Worm (Caenorhabditis elegans) whole organism, mixed stage, embryonic: ENCODE results near the gene Y116A8C.467.

Source experiments
- M03D4.4 ChIP-seq: sonication (generic microtip); optimal IDR thresholded peaks from 2 replicates; lab custom pipeline; 2017; ENCODE audit warnings: mild to moderate bottlenecking, missing genetic modification characterization, missing compliant biosample characterization
- bed-3 ChIP-seq: fragments of 200-800 bp; sonication (Bioruptor generic); optimal IDR thresholded peaks from 3 replicates; lab custom pipeline; 2018; ENCODE audit warnings: mild to moderate bottlenecking, missing genetic modification characterization, moderate library complexity, missing compliant biosample characterization
- blmp-1 ChIP-seq: fragments of 150-350 bp; optimal IDR thresholded peaks from 2 replicates; lab custom pipeline; 2014; ENCODE audit warnings: missing biosample characterization, missing genetic modification characterization
- ceh-39 ChIP-seq: fragments of 150-350 bp; optimal IDR thresholded peaks from 2 replicates; lab custom pipeline; 2014; ENCODE audit warnings: missing biosample characterization, missing genetic modification characterization
- ceh-43 ChIP-seq: fragments of 200-800 bp; sonication (Bioruptor generic); optimal IDR thresholded peaks from 2 replicates; lab custom pipeline; 2018; ENCODE audit warnings: mild to moderate bottlenecking, missing genetic modification characterization, moderate library complexity, missing compliant biosample characterization
- ceh-83 ChIP-seq: fragments of 200-800 bp; sonication (Bioruptor generic); optimal IDR thresholded peaks from 2 replicates; lab custom pipeline; 2018; ENCODE audit warnings: mild to moderate bottlenecking, missing genetic modification characterization, missing compliant biosample characterization
- ces-1 ChIP-seq: fragments of 150-350 bp; optimal IDR thresholded peaks from 2 replicates; lab custom pipeline; 2014; ENCODE audit warnings: missing biosample characterization, missing genetic modification reagents, missing genetic modification characterization
- cnd-1 ChIP-seq: fragments of 200-800 bp; sonication (Bioruptor generic); optimal IDR thresholded peaks from 2 replicates; lab custom pipeline; 2018; ENCODE audit warnings: mild to moderate bottlenecking, missing genetic modification characterization, missing compliant biosample characterization
- drap-1 ChIP-seq: fragments of 200-800 bp; sonication (Bioruptor generic); optimal IDR thresholded peaks from 3 replicates; lab custom pipeline; 2018; ENCODE audit warnings: mild to moderate bottlenecking, missing genetic modification characterization, missing compliant biosample characterization
- elt-1 ChIP-seq: sonication (generic microtip); optimal IDR thresholded peaks from 2 replicates; lab custom pipeline; 2017; ENCODE audit warnings: missing genetic modification characterization, mild to moderate bottlenecking, missing compliant biosample characterization, antibody characterized with exemption, moderate library complexity, borderline replicate concordance; ENCODE audit not compliant: insufficient read depth
- elt-3 ChIP-seq: fragments of 150-350 bp; optimal IDR thresholded peaks from 2 replicates; lab custom pipeline; 2014; ENCODE audit warnings: missing biosample characterization, missing genetic modification characterization
- flh-1 ChIP-seq: fragments of 200-800 bp; sonication (Bioruptor generic); optimal IDR thresholded peaks from 2 replicates; lab custom pipeline; 2018; ENCODE audit warnings: mild to moderate bottlenecking, missing genetic modification characterization, moderate library complexity, missing compliant biosample characterization
- ham-2 ChIP-seq: fragments of 200-800 bp; sonication (Bioruptor generic); optimal IDR thresholded peaks from 2 replicates; lab custom pipeline; 2018; ENCODE audit warnings: mild to moderate bottlenecking, missing genetic modification characterization, missing compliant biosample characterization
- lin-13 ChIP-seq: fragments of 150-350 bp; optimal IDR thresholded peaks from 2 replicates; lab custom pipeline; 2014; ENCODE audit warnings: missing biosample characterization, missing genetic modification characterization
- lin-32 ChIP-seq: fragments of 200-800 bp; sonication (Bioruptor generic); optimal IDR thresholded peaks from 2 replicates; lab custom pipeline; 2018; ENCODE audit warnings: mild to moderate bottlenecking, missing genetic modification characterization, missing compliant biosample characterization
- lsy-2 ChIP-seq: fragments of 150-350 bp; optimal IDR thresholded peaks from 2 replicates; lab custom pipeline; 2014; ENCODE audit warnings: missing biosample characterization, missing genetic modification characterization
- mab-5 ChIP-seq: fragments of 150-350 bp; optimal IDR thresholded peaks from 2 replicates; lab custom pipeline; 2014; ENCODE audit warnings: missing biosample characterization, missing genetic modification characterization
- mep-1 ChIP-seq: fragments of 150-350 bp; optimal IDR thresholded peaks from 2 replicates; lab custom pipeline; 2017; ENCODE audit warnings: missing biosample characterization, missing genetic modification reagents, missing genetic modification characterization, inconsistent platforms
- mls-2 ChIP-seq: sonication (generic microtip); optimal IDR thresholded peaks from 2 replicates; lab custom pipeline; 2016; ENCODE audit warnings: mild to moderate bottlenecking, missing genetic modification characterization, moderate library complexity, missing compliant biosample characterization
- nhr-12 ChIP-seq: fragments of 150-350 bp; optimal IDR thresholded peaks from 2 replicates; lab custom pipeline; 2014; ENCODE audit warnings: missing biosample characterization, missing genetic modification characterization
- nhr-2 ChIP-seq: fragments of 150-350 bp; optimal IDR thresholded peaks from 2 replicates; lab custom pipeline; 2014; ENCODE audit warnings: missing biosample characterization, missing genetic modification characterization
- nhr-237 ChIP-seq: fragments of 150-350 bp; optimal IDR thresholded peaks from 2 replicates; lab custom pipeline; 2014; ENCODE audit warnings: missing biosample characterization, missing genetic modification characterization
- nhr-28 ChIP-seq: fragments of 150-350 bp; optimal IDR thresholded peaks from 2 replicates; lab custom pipeline; 2014; ENCODE audit warnings: missing biosample characterization, missing genetic modification characterization
- nhr-76 ChIP-seq: sonication (generic microtip); optimal IDR thresholded peaks from 2 replicates; lab custom pipeline; 2017; ENCODE audit warnings: missing biosample characterization, missing genetic modification characterization
- pha-4 ChIP-seq: fragments of 150-350 bp; optimal IDR thresholded peaks from 2 replicates; lab custom pipeline; 2018; ENCODE audit warnings: missing biosample characterization, missing genetic modification reagents, missing genetic modification characterization
- sem-2 ChIP-seq: fragments of 200-800 bp; sonication (Bioruptor generic); optimal IDR thresholded peaks from 2 replicates; lab custom pipeline; 2018; ENCODE audit warnings: mild to moderate bottlenecking, missing genetic modification characterization, missing compliant biosample characterization
- snpc-4 ChIP-seq: fragments of 150-350 bp; optimal IDR thresholded peaks from 2 replicates; lab custom pipeline; 2014; ENCODE audit warnings: missing biosample characterization, missing genetic modification characterization
- sptf-1 ChIP-seq: sonication (generic microtip); optimal IDR thresholded peaks from 2 replicates; lab custom pipeline; 2017; ENCODE audit warnings: mild to moderate bottlenecking, missing genetic modification characterization, moderate library complexity, missing compliant biosample characterization
- tbx-8 ChIP-seq: fragments of 200-800 bp; sonication (Bioruptor generic); optimal IDR thresholded peaks from 2 replicates; lab custom pipeline; 2018; ENCODE audit warnings: mild to moderate bottlenecking, missing genetic modification characterization, moderate library complexity, missing compliant biosample characterization
- unc-120 ChIP-seq: sonication (generic microtip); optimal IDR thresholded peaks from 2 replicates; lab custom pipeline; 2017; ENCODE audit warnings: missing genetic modification characterization, missing compliant biosample characterization; ENCODE audit not compliant: poor library complexity, severe bottlenecking
- unc-39 ChIP-seq: fragments of 150-350 bp; optimal IDR thresholded peaks from 2 replicates; lab custom pipeline; 2014; ENCODE audit warnings: missing biosample characterization, missing genetic modification characterization
- unc-62 ChIP-seq: fragments of 150-350 bp; optimal IDR thresholded peaks from 2 replicates; lab custom pipeline; 2014; ENCODE audit warnings: missing biosample characterization, missing genetic modification reagents, missing genetic modification characterization
- zip-8 ChIP-seq: fragments of 150-350 bp; optimal IDR thresholded peaks from 2 replicates; lab custom pipeline; 2014; ENCODE audit warnings: missing biosample characterization, missing genetic modification characterization
- ztf-11 ChIP-seq: fragments of 150-350 bp; optimal IDR thresholded peaks from 2 replicates; lab custom pipeline; 2014; ENCODE audit warnings: missing biosample characterization, missing genetic modification characterization

Gene Y116A8C.467

DNA sequence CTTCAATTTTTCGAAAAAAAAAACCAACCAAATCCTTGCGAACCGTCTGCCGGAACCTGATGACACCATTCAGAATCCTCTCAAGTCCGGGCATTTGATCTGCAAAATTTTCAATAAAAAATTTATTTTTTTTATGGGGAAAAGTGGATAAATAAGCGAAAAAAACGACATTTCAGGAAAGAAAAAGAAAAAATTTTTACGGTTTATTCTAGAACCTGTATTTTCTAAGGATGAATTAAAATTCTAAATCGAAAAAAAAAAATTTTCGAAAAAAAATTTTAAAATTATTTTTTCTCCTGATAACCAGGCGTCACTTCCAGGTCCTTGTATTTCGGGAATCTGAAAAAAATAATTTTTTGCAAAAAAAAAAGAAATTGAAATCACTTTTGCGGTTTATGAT, 36.5 kb upstream of the Y116A8C.467 start, which contains the start of gene bca-2:
Gene bca-2 (minus strand): TSS at position 101 of the 400 bp plus-strand sequence.
- TF ChIP-seq nhr-2 (tag; lab: Kevin White, UChicago) (no peak), nhr-237 (no peak)

DNA sequence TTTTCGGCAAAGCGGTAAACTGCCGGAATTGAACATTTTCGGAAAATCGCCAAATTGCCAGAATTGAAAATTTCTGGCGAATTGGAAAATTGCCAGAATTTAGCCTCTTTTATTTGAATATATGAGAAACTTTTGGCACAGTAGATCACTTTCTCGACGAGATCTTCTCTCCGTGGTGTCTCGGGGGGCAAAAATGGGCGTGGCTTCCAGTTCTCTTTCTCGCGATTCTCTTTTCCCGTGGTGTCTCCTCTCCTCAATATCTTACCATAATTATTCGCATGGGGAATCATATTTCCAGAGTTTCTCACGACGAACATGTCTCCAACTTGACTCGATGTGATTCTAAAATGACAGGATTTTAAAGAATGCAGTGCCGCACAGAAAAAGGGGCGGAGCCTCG, 35.5 kb upstream of the Y116A8C.467 start:
- TF ChIP-seq sptf-1 (tag; lab: Kevin White, UChicago) (peak; percentile 18), elt-1 (no peak), ces-1 (GFP tag; lab: Kevin White, UChicago) (no peak), elt-3 (tag; lab: Kevin White, UChicago) (no peak), cnd-1 (tag; lab: Kevin White, UChicago) (peak; percentile 30)

DNA sequence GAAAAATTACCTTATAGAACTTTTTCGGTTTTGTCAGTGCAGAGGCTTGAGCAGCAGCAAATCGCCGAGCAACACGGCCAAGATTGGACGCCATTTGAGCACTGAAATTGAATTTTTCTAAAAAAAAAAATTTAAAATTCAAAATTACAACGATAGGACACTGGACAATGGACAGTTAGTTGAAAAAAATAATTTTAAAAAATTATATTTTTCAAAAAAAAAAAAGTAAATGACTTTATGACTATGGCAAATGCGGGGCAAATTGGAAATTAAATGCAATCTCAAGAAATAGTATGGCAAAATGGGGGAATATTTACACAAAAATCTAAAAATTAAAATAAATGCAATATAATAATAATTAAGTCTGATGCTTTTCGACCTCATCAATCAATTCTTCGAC, 32.6 kb upstream of the Y116A8C.467 start, which contains the start of gene Y116A8C.27:
Gene Y116A8C.27 (minus strand): TSS at position 101 of the 400 bp plus-strand sequence.
- no peak for TF ChIP-seq ceh-43 (GFP tag; lab: Kevin White, UChicago)
- no peak for TF ChIP-seq ceh-83 (GFP tag; lab: Kevin White, UChicago)
- TF ChIP-seq sptf-1 (tag; lab: Kevin White, UChicago): no peak
- TF ChIP-seq blmp-1 (tag; lab: Kevin White, UChicago): no peak
- TF ChIP-seq ztf-11 (tag; lab: Kevin White, UChicago): no peak
- no peak for TF ChIP-seq cnd-1 (tag; lab: Kevin White, UChicago)
- no peak for TF ChIP-seq flh-1 (GFP tag; lab: Kevin White, UChicago)
- no peak for TF ChIP-seq unc-39 (tag; lab: Kevin White, UChicago)
- no peak for TF ChIP-seq elt-3 (tag; lab: Kevin White, UChicago)
- no peak for TF ChIP-seq lsy-2 (tag; lab: Kevin White, UChicago)
- TF ChIP-seq bed-3: no peak
- TF ChIP-seq nhr-28 (tag; lab: Kevin White, UChicago): no peak
- no peak for TF ChIP-seq nhr-2 (tag; lab: Kevin White, UChicago)
- TF ChIP-seq tbx-8 (GFP tag; lab: Kevin White, UChicago): no peak
- no peak for TF ChIP-seq ceh-39 (tag; lab: Kevin White, UChicago)
- TF ChIP-seq drap-1: no peak
- TF ChIP-seq elt-1: no peak

DNA sequence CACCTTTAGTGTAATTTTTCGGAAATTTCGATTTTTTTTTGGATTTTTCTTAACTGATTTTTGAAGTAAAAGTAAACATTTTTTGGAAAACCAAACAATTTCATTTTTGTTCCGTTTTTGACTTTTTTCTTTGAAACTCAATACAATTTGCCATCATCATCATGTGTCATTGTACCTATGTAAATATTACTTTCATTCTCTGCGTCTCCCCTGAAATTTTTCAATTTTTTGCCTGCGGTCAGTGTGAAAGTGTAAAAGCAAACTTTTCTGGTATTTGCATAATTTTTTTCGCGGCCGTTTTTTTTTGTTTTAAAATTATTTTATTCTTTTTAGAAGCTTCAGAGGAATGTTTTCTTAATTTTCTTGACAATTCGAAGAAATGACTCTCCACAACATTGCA, 30.1 kb upstream of the Y116A8C.467 start, which contains the start of gene Y116A8C.29:
Gene Y116A8C.29 (plus strand): TSS at position 328 of the 400 bp plus-strand sequence.
- no peak for TF ChIP-seq pha-4 (tag; lab: Kevin White, UChicago)
- TF ChIP-seq zip-8 (tag; lab: Kevin White, UChicago): no peak
- TF ChIP-seq tbx-8 (GFP tag; lab: Kevin White, UChicago): no peak
- TF ChIP-seq ces-1 (GFP tag; lab: Kevin White, UChicago): no peak
- TF ChIP-seq unc-62 (GFP tag; lab: Kevin White, UChicago): no peak
- TF ChIP-seq ztf-11 (tag; lab: Kevin White, UChicago): no peak
- TF ChIP-seq sptf-1 (tag; lab: Kevin White, UChicago): no peak
- TF ChIP-seq ceh-39 (tag; lab: Kevin White, UChicago): no peak
- no peak for TF ChIP-seq mls-2 (tag; lab: Kevin White, UChicago)
- TF ChIP-seq unc-120 (tag; lab: Kevin White, UChicago): no peak
- no peak for TF ChIP-seq mep-1
- TF ChIP-seq lsy-2 (tag; lab: Kevin White, UChicago): no peak

DNA sequence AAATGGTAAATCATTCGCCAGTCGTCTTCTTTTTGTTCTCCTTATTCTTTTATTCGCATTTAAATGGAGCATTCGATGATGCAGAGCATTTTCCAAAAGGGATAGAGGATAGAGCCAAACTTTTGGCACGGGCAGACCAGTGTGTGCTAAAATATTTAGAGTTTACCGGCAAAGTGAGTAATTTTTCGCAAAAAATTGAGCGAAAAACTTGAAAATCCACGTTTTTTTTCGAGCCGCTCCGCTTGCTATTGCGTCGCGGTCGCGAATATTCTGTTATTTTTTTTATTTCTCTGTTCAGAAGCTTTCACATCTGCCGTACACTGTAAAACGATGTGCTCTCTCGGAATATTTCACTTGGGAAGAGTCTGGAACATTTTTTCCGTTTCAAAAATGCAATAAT, 25.2 kb upstream of the Y116A8C.467 start, which contains the start of gene Y116A8C.43:
Gene Y116A8C.43 (plus strand): TSS at position 3 of the 400 bp plus-strand sequence.
- TF ChIP-seq elt-1 (no peak), snpc-4 (tag; lab: Kevin White, UChicago) (no peak), bed-3 (no peak), mep-1 (no peak), unc-39 (tag; lab: Kevin White, UChicago) (no peak), nhr-237 (no peak)

DNA sequence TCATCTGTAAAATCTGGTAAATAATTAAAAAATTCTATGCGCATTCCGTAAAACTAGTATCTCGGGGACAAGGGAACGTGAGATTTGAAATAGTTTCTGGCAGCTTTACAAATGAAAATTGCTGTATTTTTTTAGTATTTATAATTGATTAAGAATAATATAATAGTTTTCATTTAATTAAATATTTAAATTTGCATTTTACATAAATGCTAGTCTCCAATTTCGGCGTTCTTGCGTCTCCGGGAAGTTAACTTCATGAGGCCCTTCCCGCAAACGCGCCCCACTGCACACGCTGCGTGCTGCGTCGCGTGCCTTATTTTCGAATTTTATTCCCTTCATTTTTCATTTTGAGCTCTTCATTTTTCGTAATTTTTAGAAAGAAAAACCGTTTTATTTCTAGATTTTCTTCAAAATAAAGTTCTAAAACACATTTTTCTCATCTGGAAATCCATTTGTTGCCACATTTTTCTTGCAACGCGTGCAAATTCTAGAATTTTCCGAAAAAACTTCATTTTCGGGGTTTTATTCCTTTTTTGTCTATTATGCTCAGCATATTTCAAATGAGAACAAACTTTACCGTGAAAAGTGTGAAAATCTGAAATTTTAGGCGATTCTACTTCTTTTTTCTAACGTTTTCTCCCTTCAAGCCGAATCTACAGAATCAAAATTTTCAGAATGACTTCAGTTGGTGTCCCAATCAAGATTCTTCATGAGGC, 23.9 kb upstream of the Y116A8C.467 start, which contains the start of the genes snx-13 and snr-1:
Gene snx-13 (minus strand): TSS at position 55 of the 716 bp plus-strand sequence.
Gene snr-1 (plus strand): TSS at position 666 of the 716 bp plus-strand sequence.
- TF ChIP-seq sem-2 (GFP tag; lab: Kevin White, UChicago) (peak; percentile 80), nhr-76 (tag; lab: Kevin White, UChicago) (no peak), lin-13 (peak; percentile 66), mab-5 (no peak), M03D4.4 (tag; lab: Kevin White, UChicago) (peak; percentile 88), pha-4 (tag; lab: Kevin White, UChicago) (peak; percentile 50), nhr-237 (peak; percentile 58), lin-32 (peak; percentile 84), ceh-83 (GFP tag; lab: Kevin White, UChicago) (peak; percentile 90), ham-2 (GFP tag; lab: Kevin White, UChicago) (peak; percentile 58), tbx-8 (GFP tag; lab: Kevin White, UChicago) (peak; percentile 90), flh-1 (GFP tag; lab: Kevin White, UChicago) (peak; percentile 33), sptf-1 (tag; lab: Kevin White, UChicago) (peak; percentile 98), elt-3 (tag; lab: Kevin White, UChicago) (no peak), unc-62 (GFP tag; lab: Kevin White, UChicago) (no peak), nhr-12 (no peak), unc-120 (tag; lab: Kevin White, UChicago) (peak; percentile 51), bed-3 (peak; percentile 82), zip-8 (tag; lab: Kevin White, UChicago) (no peak), unc-39 (tag; lab: Kevin White, UChicago) (no peak), nhr-2 (tag; lab: Kevin White, UChicago) (no peak), mls-2 (tag; lab: Kevin White, UChicago) (peak; percentile 86), mep-1 (peak; percentile 77), nhr-28 (tag; lab: Kevin White, UChicago) (no peak), cnd-1 (tag; lab: Kevin White, UChicago) (peak; percentile 92), ztf-11 (tag; lab: Kevin White, UChicago) (no peak), snpc-4 (tag; lab: Kevin White, UChicago) (no peak)
